Fruit fly (Drosophila melanogaster) whole organism, pupa: ENCODE results near the gene CG33920.

Source experiments
- CG10348 ChIP-seq: fragments of 200-800 bp; sonication (Bioruptor generic); IDR thresholded peaks from 2 replicates; pipeline ENCODE4 v1.3.6; 2022; ENCODE audit warnings: missing biosample characterization, missing genetic modification characterization
- CG14655 ChIP-seq: fragments of 200-800 bp; sonication (Bioruptor generic); optimal IDR thresholded peaks from 3 replicates; lab custom pipeline; 2017; ENCODE audit warnings: mild to moderate bottlenecking, missing biosample characterization, missing genetic modification reagents, missing genetic modification characterization

dm6 chr3R:31086394-31086793, 41.5 kb upstream of the CG33920 start:
- TF ChIP-seq CG10348 (GFP tag; lab: Robert Waterston, UW) (no peak), CG14655 (GFP tag; lab: Kevin White, UChicago) (no peak)
